Worm (Caenorhabditis elegans): ENCODE results near the gene srlf-30.

srlf-30 gene

DNA sequence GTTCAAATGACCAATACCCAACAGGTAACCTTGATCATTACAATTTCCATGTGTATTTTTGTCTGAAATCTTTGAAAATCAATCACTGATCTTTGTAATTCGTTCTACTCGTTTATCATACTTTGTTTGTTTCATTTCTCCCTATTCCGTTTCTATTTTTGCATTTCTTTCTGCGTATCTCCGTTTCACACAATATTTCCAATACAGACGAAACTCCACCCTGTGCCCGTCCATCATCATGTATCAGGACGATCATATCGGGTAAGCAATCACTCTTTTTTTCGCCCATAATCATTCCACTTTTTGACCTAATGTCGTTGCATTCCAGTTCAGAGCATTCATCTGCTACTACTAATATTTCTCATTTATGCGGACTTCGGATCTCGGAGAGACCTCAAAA is 9.5 kb downstream of the srlf-30 start, which contains the start of gene pyk-2:
Gene pyk-2 (plus strand): TSS at position 206 of the 400 bp plus-strand sequence.
- TF ChIP-seq ceh-9 (tag; optimal IDR thresholded peaks at IDR 0.05) (no peak), ceh-2 (tag; optimal IDR thresholded peaks at IDR 0.05) (no peak), pag-3 (tag; optimal IDR thresholded peaks at IDR 0.05; ENCODE audit: borderline replicate concordance) (no peak), pat-9 (tag; optimal IDR thresholded peaks at IDR 0.05) (no peak), eyg-1 (tag; optimal IDR thresholded peaks at IDR 0.05) (no peak), ref-2 (tag; optimal IDR thresholded peaks at IDR 0.05) (no peak), fkh-6 (tag; optimal IDR thresholded peaks at IDR 0.05) (no peak), ceh-30 (tag; optimal IDR thresholded peaks at IDR 0.05) (no peak), fax-1 (tag; optimal IDR thresholded peaks at IDR 0.05) (no peak), npax-4 (tag; optimal IDR thresholded peaks at IDR 0.05) (no peak), tbx-7 (tag; optimal IDR thresholded peaks at IDR 0.05) (no peak), ceh-34 (tag; optimal IDR thresholded peaks at IDR 0.05) (no peak)

DNA sequence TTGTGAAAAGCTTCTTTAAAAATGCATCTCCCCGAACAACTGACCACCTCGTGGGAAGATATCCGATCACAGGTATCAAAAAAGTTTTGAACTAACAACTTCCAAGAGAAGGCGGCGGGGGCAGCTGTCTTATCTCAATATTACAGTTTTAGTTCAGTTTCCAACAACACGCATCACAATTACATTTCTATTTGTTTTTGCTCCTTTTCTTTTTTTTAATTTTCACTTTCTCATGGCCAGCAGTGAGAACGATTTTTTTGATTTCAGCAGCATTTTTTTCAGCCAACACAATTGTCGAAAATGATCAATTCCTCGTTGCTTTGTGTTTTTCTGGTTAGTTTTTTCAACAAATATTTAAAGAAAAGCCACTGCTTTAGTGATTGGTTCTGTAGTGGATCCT is 12.9 kb downstream of the srlf-30 start, which contains the start of gene ZK593.2:
Gene ZK593.2 (plus strand): TSS at position 301 of the 400 bp plus-strand sequence.
- TF ChIP-seq sdc-2 (tag; optimal IDR thresholded peaks at IDR 0.05) (no peak), hlh-30 (tag; optimal IDR thresholded peaks at IDR 0.05; ENCODE audit: insufficient read depth) (no peak), ama-1 (optimal IDR thresholded peaks at IDR 0.05) (no peak), pqm-1 (tag; optimal IDR thresholded peaks at IDR 0.05) (no peak), rnt-1 (tag; optimal IDR thresholded peaks at IDR 0.05) (no peak), odd-2 (tag; optimal IDR thresholded peaks at IDR 0.05) (no peak), fkh-6 (tag; optimal IDR thresholded peaks at IDR 0.05) (no peak), elt-2 (tag; optimal IDR thresholded peaks at IDR 0.05) (no peak), fax-1 (tag; optimal IDR thresholded peaks at IDR 0.05) (no peak), ceh-30 (tag; optimal IDR thresholded peaks at IDR 0.05) (no peak), pat-9 (tag; optimal IDR thresholded peaks at IDR 0.05) (no peak), unc-3 (GFP tag; conservative IDR thresholded peaks at IDR 0.05) (no peak), unc-3 (tag; optimal IDR thresholded peaks at IDR 0.05) (no peak), mec-3 (tag; optimal IDR thresholded peaks at IDR 0.05; ENCODE audit: borderline replicate concordance) (no peak), madf-2 (tag; optimal IDR thresholded peaks at IDR 0.05) (no peak), unc-42 (tag; optimal IDR thresholded peaks at IDR 0.05) (no peak), T23F11.4 (GFP tag; optimal IDR thresholded peaks at IDR 0.05) (no peak), sox-4 (tag; optimal IDR thresholded peaks at IDR 0.05) (no peak), C08G9.2 (tag; optimal IDR thresholded peaks at IDR 0.05) (no peak), pros-1 (tag; optimal IDR thresholded peaks at IDR 0.05) (no peak)

DNA sequence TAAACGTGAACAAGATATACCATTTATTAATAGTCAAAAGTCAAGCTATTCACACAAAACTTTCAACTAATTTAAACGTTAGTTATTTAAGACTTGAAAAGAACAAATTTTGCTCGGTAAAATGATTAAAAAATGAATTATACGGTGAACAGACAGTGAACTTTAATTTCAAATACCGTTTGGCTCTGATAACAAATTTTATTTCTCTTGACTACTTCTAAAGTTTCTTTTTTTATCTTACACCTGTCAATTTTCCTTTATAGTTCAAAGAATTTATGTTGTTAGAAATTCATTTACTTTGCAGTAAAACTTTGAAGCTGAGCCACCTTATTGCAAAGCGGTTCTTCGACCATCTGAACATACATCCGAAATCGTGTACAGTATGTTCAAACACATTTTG is 15.2 kb downstream of the srlf-30 start, which contains the start of gene ZK593.3:
Gene ZK593.3 (plus strand): TSS at position 301 of the 400 bp plus-strand sequence.
- TF ChIP-seq dmd-4 (tag; optimal IDR thresholded peaks at IDR 0.05; ENCODE audit: borderline replicate concordance) (no peak), Y22D7AL.16 (tag; optimal IDR thresholded peaks at IDR 0.05) (no peak), ceh-24 (tag; optimal IDR thresholded peaks at IDR 0.05) (no peak), ceh-48 (tag; optimal IDR thresholded peaks at IDR 0.05) (no peak), hlh-30 (tag; optimal IDR thresholded peaks at IDR 0.05; ENCODE audit: insufficient read depth) (no peak), zip-5 (tag; optimal IDR thresholded peaks at IDR 0.05) (no peak), eyg-1 (tag; optimal IDR thresholded peaks at IDR 0.05) (no peak), ceh-2 (tag; optimal IDR thresholded peaks at IDR 0.05) (no peak)

- TF ChIP-seq pat-9 (tag; optimal IDR thresholded peaks at IDR 0.05): no peak
Measured at ce11 chrIV:10916134-10916533, 16.0 kb downstream of the srlf-30 start.

ce11 chrIV:10918877-10919560 is 18.8 kb downstream of the srlf-30 start:
- TF ChIP-seq ref-2 (tag; optimal IDR thresholded peaks at IDR 0.05) (peak; percentile 56), unc-55 (GFP tag; optimal IDR thresholded peaks at IDR 0.05) (peak; percentile 72), mec-3 (tag; optimal IDR thresholded peaks at IDR 0.05; ENCODE audit: borderline replicate concordance) (no peak), hlh-8 (tag; optimal IDR thresholded peaks at IDR 0.05) (no peak), K09A11.1 (tag; optimal IDR thresholded peaks at IDR 0.05; ENCODE audit: insufficient read depth) (no peak), rnt-1 (tag; optimal IDR thresholded peaks at IDR 0.05) (peak; percentile 2), dve-1 (tag; optimal IDR thresholded peaks at IDR 0.05) (no peak), hlh-13 (GFP tag; optimal IDR thresholded peaks at IDR 0.05) (no peak), Y22D7AL.16 (tag; optimal IDR thresholded peaks at IDR 0.05) (no peak), zip-5 (tag; optimal IDR thresholded peaks at IDR 0.05) (no peak), pha-4 (tag; optimal IDR thresholded peaks at IDR 0.05) (no peak), ceh-30 (tag; optimal IDR thresholded peaks at IDR 0.05) (no peak), lin-11 (tag; optimal IDR thresholded peaks at IDR 0.05) (no peak), nhr-232 (tag; optimal IDR thresholded peaks at IDR 0.05) (no peak), ceh-34 (tag; optimal IDR thresholded peaks at IDR 0.05) (peak; percentile 66), che-1 (tag; optimal IDR thresholded peaks at IDR 0.05) (no peak), nhr-11 (tag; optimal IDR thresholded peaks at IDR 0.05) (no peak), odd-2 (tag; optimal IDR thresholded peaks at IDR 0.05) (no peak), ceh-22 (tag; optimal IDR thresholded peaks at IDR 0.05) (no peak)
